Worm (Caenorhabditis elegans) whole organism, mixed stage, embryonic: Measurements from ENCODE around the gene crh-1.

ENCODE experiments used
- blmp-1 ChIP-seq: fragments of 150-350 bp; optimal IDR thresholded peaks from 2 replicates; lab custom pipeline; 2014; ENCODE audit warnings: missing biosample characterization, missing genetic modification characterization
- nhr-28 ChIP-seq: fragments of 150-350 bp; optimal IDR thresholded peaks from 2 replicates; lab custom pipeline; 2014; ENCODE audit warnings: missing biosample characterization, missing genetic modification characterization
- nhr-76 ChIP-seq: sonication (generic microtip); optimal IDR thresholded peaks from 2 replicates; lab custom pipeline; 2017; ENCODE audit warnings: missing biosample characterization, missing genetic modification characterization

- TF ChIP-seq nhr-28 (tag; lab: Kevin White, UChicago) (no peak), nhr-76 (tag; lab: Kevin White, UChicago) (no peak), blmp-1 (peak; percentile 27)
These were observed 9.3 kb downstream of the crh-1 start for ce11 chrIII:11666819-11667218.
